Fruit fly (Drosophila melanogaster) whole organism, embryonic: Measurements from ENCODE around the gene CG2841.
A peak's percentile ranks its signal among the peaks of the same experiment; 100 is the strongest.

Experiments used
- CG1024 ChIP-seq: fragments of 200-800 bp; sonication (Bioruptor generic); IDR thresholded peaks from 2 replicates; pipeline ENCODE4 v1.3.6; 2022; ENCODE audit warnings: missing biosample characterization, missing genetic modification characterization
- CG10274 ChIP-seq: fragments of 200-800 bp; sonication (Bioruptor generic); optimal IDR thresholded peaks from 3 replicates; lab custom pipeline; 2017; ENCODE audit warnings: missing biosample characterization, mild to moderate bottlenecking, missing genetic modification characterization
- CG10959 ChIP-seq: fragments of 200-800 bp; sonication (Bioruptor generic); IDR thresholded peaks from 2 replicates; pipeline ENCODE4 v1.3.6; 2022; ENCODE audit warnings: missing biosample characterization, missing genetic modification characterization
- CG11085 ChIP-seq: fragments of 200-800 bp; sonication (Bioruptor generic); IDR thresholded peaks from 2 replicates; pipeline ENCODE4 v1.3.6; 2022; ENCODE audit warnings: missing biosample characterization, missing genetic modification characterization
- CG12236 ChIP-seq: fragments of 200-800 bp; sonication (Bioruptor generic); optimal IDR thresholded peaks from 2 replicates; lab custom pipeline; 2016; ENCODE audit warnings: missing biosample characterization, missing genetic modification characterization
- CG12391 ChIP-seq: fragments of 200-800 bp; sonication (Bioruptor generic); optimal IDR thresholded peaks from 3 replicates; lab custom pipeline; 2018; ENCODE audit warnings: missing biosample characterization, mild to moderate bottlenecking, missing genetic modification characterization, moderate library complexity
- CG13296 ChIP-seq: fragments of 200-800 bp; sonication (Bioruptor generic); optimal IDR thresholded peaks from 3 replicates; lab custom pipeline; 2018; ENCODE audit warnings: missing biosample characterization, mild to moderate bottlenecking, missing genetic modification characterization
- CG14710 ChIP-seq: fragments of 200-800 bp; sonication (Bioruptor generic); optimal IDR thresholded peaks from 3 replicates; lab custom pipeline; 2019; ENCODE audit warnings: missing biosample characterization, mild to moderate bottlenecking, missing genetic modification characterization, moderate library complexity
- CG15696 ChIP-seq: fragments of 200-800 bp; sonication (Bioruptor generic); optimal IDR thresholded peaks from 2 replicates; lab custom pipeline; 2019; ENCODE audit warnings: missing biosample characterization, mild to moderate bottlenecking, missing genetic modification characterization, moderate library complexity
- CG17568 ChIP-seq: fragments of 200-800 bp; sonication (Bioruptor generic); optimal IDR thresholded peaks from 2 replicates; lab custom pipeline; 2018; ENCODE audit warnings: missing biosample characterization, mild to moderate bottlenecking, missing genetic modification characterization, moderate library complexity
- CG17912 ChIP-seq: fragments of 200-800 bp; sonication (Bioruptor generic); optimal IDR thresholded peaks from 2 replicates; lab custom pipeline; 2018; ENCODE audit warnings: missing biosample characterization, mild to moderate bottlenecking, missing genetic modification characterization
- CG30403 ChIP-seq: fragments of 200-800 bp; sonication (Bioruptor generic); optimal IDR thresholded peaks from 3 replicates; lab custom pipeline; 2016; ENCODE audit warnings: missing biosample characterization, missing genetic modification characterization
- CG31224 ChIP-seq: fragments of 200-800 bp; sonication (Bioruptor generic); IDR thresholded peaks from 2 replicates; pipeline ENCODE4 v1.3.6; 2022; ENCODE audit warnings: missing biosample characterization, missing genetic modification characterization
- CG3163 ChIP-seq: fragments of 200-800 bp; sonication (Bioruptor generic); optimal IDR thresholded peaks from 3 replicates; lab custom pipeline; 2016; ENCODE audit warnings: missing biosample characterization, missing genetic modification characterization
- CG3281 ChIP-seq: fragments of 200-800 bp; sonication (Bioruptor generic); optimal IDR thresholded peaks from 3 replicates; lab custom pipeline; 2017; ENCODE audit warnings: missing biosample characterization, mild to moderate bottlenecking, missing genetic modification characterization
- CG34224 ChIP-seq: fragments of 200-800 bp; sonication (Bioruptor generic); IDR thresholded peaks from 3 replicates; pipeline ENCODE4 v1.3.6; 2022; ENCODE audit warnings: missing biosample characterization, missing genetic modification characterization; ENCODE audit not compliant: partially characterized antibody
- CG3838 ChIP-seq: fragments of 200-800 bp; sonication (Bioruptor generic); optimal IDR thresholded peaks from 3 replicates; lab custom pipeline; 2016; ENCODE audit warnings: missing biosample characterization, missing genetic modification characterization
- CG3847 ChIP-seq: fragments of 200-800 bp; sonication (Bioruptor generic); IDR thresholded peaks from 2 replicates; pipeline ENCODE4 v1.3.6; 2022; ENCODE audit warnings: missing biosample characterization, missing genetic modification characterization
- CG7271 ChIP-seq: fragments of 200-800 bp; sonication (Bioruptor generic); optimal IDR thresholded peaks from 2 replicates; lab custom pipeline; 2018; ENCODE audit warnings: missing biosample characterization, mild to moderate bottlenecking, missing genetic modification characterization, moderate library complexity
- CG7786 ChIP-seq: fragments of 200-800 bp; sonication (Bioruptor generic); optimal IDR thresholded peaks from 2 replicates; lab custom pipeline; 2016; ENCODE audit warnings: missing biosample characterization, missing genetic modification characterization
- CG8359 ChIP-seq: fragments of 200-800 bp; sonication (Bioruptor generic); optimal IDR thresholded peaks from 2 replicates; lab custom pipeline; 2017; ENCODE audit warnings: missing biosample characterization, mild to moderate bottlenecking, missing genetic modification characterization, borderline replicate concordance
- CG8765 ChIP-seq: fragments of 200-800 bp; sonication (Bioruptor generic); IDR thresholded peaks from 2 replicates; pipeline ENCODE4 v1.3.6; 2022; ENCODE audit warnings: missing biosample characterization, missing genetic modification characterization
- Ets97D ChIP-seq: fragments of 200-800 bp; sonication (Bioruptor generic); optimal IDR thresholded peaks from 3 replicates; lab custom pipeline; 2016; ENCODE audit warnings: missing biosample characterization, missing genetic modification characterization
- MESR4 ChIP-seq: fragments of 200-800 bp; sonication (Bioruptor generic); optimal IDR thresholded peaks from 2 replicates; lab custom pipeline; 2018; ENCODE audit warnings: missing biosample characterization, mild to moderate bottlenecking, missing genetic modification characterization, moderate library complexity
- MTF-1 ChIP-seq: fragments of 200-800 bp; sonication (Bioruptor generic); optimal IDR thresholded peaks from 2 replicates; lab custom pipeline; 2018; ENCODE audit warnings: missing biosample characterization, mild to moderate bottlenecking, missing genetic modification characterization, borderline replicate concordance
- Nf-YB ChIP-seq: fragments of 200-800 bp; sonication (Bioruptor generic); optimal IDR thresholded peaks from 3 replicates; lab custom pipeline; 2019; ENCODE audit warnings: missing biosample characterization, mild to moderate bottlenecking, missing genetic modification characterization, moderate library complexity
- Oli ChIP-seq: fragments of 200-800 bp; sonication (Bioruptor generic); optimal IDR thresholded peaks from 2 replicates; lab custom pipeline; 2018; ENCODE audit warnings: missing biosample characterization, mild to moderate bottlenecking, missing genetic modification characterization, moderate library complexity
- Spps ChIP-seq: fragments of 200-800 bp; sonication (Bioruptor generic); optimal IDR thresholded peaks from 2 replicates; lab custom pipeline; 2018; ENCODE audit warnings: missing biosample characterization, mild to moderate bottlenecking, missing genetic modification characterization
- Stat92E ChIP-seq, 3 experiments: fragments of >200 bp in 2 of 3; fragments of 200-800 bp in 1 of 3; sonication (Bioruptor generic) in 1 of 3; optimal IDR thresholded peaks; 2 replicates each; lab custom pipeline; 2017 to 2019; ENCODE audit warnings: missing biosample characterization in 3 of 3, missing genetic modification characterization in 3 of 3, mild to moderate bottlenecking in 1 of 3, moderate library complexity in 1 of 3
- bab2 ChIP-seq: fragments of 200-800 bp; sonication (Bioruptor generic); optimal IDR thresholded peaks from 2 replicates; lab custom pipeline; 2016; ENCODE audit warnings: missing biosample characterization, missing genetic modification characterization
- cas ChIP-seq: fragments of 200-800 bp; sonication (Bioruptor generic); IDR thresholded peaks from 2 replicates; pipeline ENCODE4 v1.3.6; 2022; ENCODE audit warnings: missing biosample characterization, missing genetic modification characterization
- dati ChIP-seq: fragments of 200-800 bp; sonication (Bioruptor generic); IDR thresholded peaks from 2 replicates; pipeline ENCODE4 v1.3.6; 2022; ENCODE audit warnings: missing biosample characterization, missing genetic modification characterization
- dpn ChIP-seq, 2 experiments: fragments of 200-800 bp; sonication (Bioruptor generic); optimal IDR thresholded peaks; 3 replicates each; lab custom pipeline; 2016; ENCODE audit warnings: missing biosample characterization in 2 of 2, missing genetic modification characterization in 2 of 2
- gcm2 ChIP-seq: fragments of 200-800 bp; sonication (Bioruptor generic); optimal IDR thresholded peaks from 2 replicates; lab custom pipeline; 2016; ENCODE audit warnings: missing biosample characterization, missing genetic modification characterization
- hbn ChIP-seq: fragments of 200-800 bp; sonication (Bioruptor generic); IDR thresholded peaks from 2 replicates; pipeline ENCODE4 v1.3.6; 2022; ENCODE audit warnings: missing biosample characterization, missing genetic modification characterization; ENCODE audit not compliant: partially characterized antibody
- jing ChIP-seq: fragments of 200-800 bp; sonication (Bioruptor generic); optimal IDR thresholded peaks from 2 replicates; lab custom pipeline; 2018; ENCODE audit warnings: missing biosample characterization, mild to moderate bottlenecking, missing genetic modification characterization
- ken ChIP-seq: fragments of 200-800 bp; sonication (Bioruptor generic); IDR thresholded peaks from 3 replicates; pipeline ENCODE4 v1.3.6; 2022; ENCODE audit warnings: missing biosample characterization, missing genetic modification characterization
- kni ChIP-seq: fragments of 200-800 bp; sonication (Bioruptor generic); optimal IDR thresholded peaks from 3 replicates; lab custom pipeline; 2017; ENCODE audit warnings: mild to moderate bottlenecking, missing biosample characterization, missing genetic modification reagents, missing genetic modification characterization
- luna ChIP-seq: fragments of 200-800 bp; sonication (Bioruptor generic); optimal IDR thresholded peaks from 2 replicates; lab custom pipeline; 2016; ENCODE audit warnings: missing biosample characterization, missing genetic modification characterization
- nom ChIP-seq: fragments of 200-800 bp; sonication (Bioruptor generic); optimal IDR thresholded peaks from 2 replicates; lab custom pipeline; 2017; ENCODE audit warnings: missing biosample characterization, missing genetic modification characterization, mild to moderate bottlenecking, moderate library complexity, missing genetic modification reagents
- onecut ChIP-seq: fragments of 200-800 bp; sonication (Bioruptor generic); IDR thresholded peaks from 2 replicates; pipeline ENCODE4 v1.3.6; 2022; ENCODE audit warnings: missing biosample characterization, missing genetic modification characterization
- sd ChIP-seq: fragments of 200-800 bp; sonication (Bioruptor generic); optimal IDR thresholded peaks from 3 replicates; lab custom pipeline; 2018; ENCODE audit warnings: missing biosample characterization, mild to moderate bottlenecking, missing genetic modification characterization, moderate library complexity
- sens-2 ChIP-seq: fragments of 200-800 bp; sonication (Bioruptor generic); IDR thresholded peaks from 2 replicates; pipeline ENCODE4 v1.3.6; 2022; ENCODE audit warnings: missing biosample characterization, missing genetic modification characterization
- slbo ChIP-seq: fragments of 200-800 bp; sonication (Bioruptor generic); IDR thresholded peaks from 2 replicates; pipeline ENCODE4 v1.3.6; 2022; ENCODE audit warnings: missing biosample characterization, missing genetic modification characterization
- slp2 ChIP-seq: fragments of 200-800 bp; sonication (Bioruptor generic); optimal IDR thresholded peaks from 2 replicates; lab custom pipeline; 2016; ENCODE audit warnings: missing biosample characterization, missing genetic modification characterization
- so ChIP-seq: fragments of 200-800 bp; sonication (Bioruptor generic); IDR thresholded peaks from 3 replicates; pipeline ENCODE4 v1.3.6; 2022; ENCODE audit warnings: missing biosample characterization, missing genetic modification characterization
- stwl ChIP-seq: fragments of 200-800 bp; sonication (Bioruptor generic); optimal IDR thresholded peaks from 3 replicates; lab custom pipeline; 2018; ENCODE audit warnings: missing biosample characterization, mild to moderate bottlenecking, missing genetic modification characterization, moderate library complexity
- sug ChIP-seq: fragments of 200-800 bp; optimal IDR thresholded peaks from 2 replicates; lab custom pipeline; 2019; ENCODE audit warnings: missing biosample characterization, mild to moderate bottlenecking, missing genetic modification characterization, moderate library complexity
- zfh1 ChIP-seq: fragments of 200-800 bp; sonication (Bioruptor generic); IDR thresholded peaks from 3 replicates; pipeline ENCODE4 v1.3.6; 2022; ENCODE audit warnings: missing biosample characterization, missing genetic modification characterization

Gene CG2841

dm6 chrX:2298708-2299370 lies 67.3 kb downstream of the CG2841 start (continued):
- peak; percentile 45 for TF ChIP-seq stwl (tag; lab: Kevin White, UChicago)
- no peak; the same call in 1 of the 2 replicates for TF ChIP-seq cas (GFP tag; lab: Robert Waterston, UW)
- TF ChIP-seq CG14710 (tag; lab: Kevin White, UChicago) = peak; percentile 83
- TF ChIP-seq CG30403 (GFP tag; lab: Kevin White, UChicago) = peak; percentile 78
- TF ChIP-seq CG10274 (GFP tag; lab: Kevin White, UChicago) = no peak
- peak; percentile 48 for TF ChIP-seq CG3847 (GFP tag; lab: Robert Waterston, UW)
- peak; percentile 75 for TF ChIP-seq Nf-YB (GFP tag; lab: Kevin White, UChicago)
- peak; percentile 47; the same call in 1 of the 2 replicates for TF ChIP-seq dati (GFP tag; lab: Robert Waterston, UW)
- peak; percentile 88 for TF ChIP-seq ken (GFP tag; lab: Robert Waterston, UW)
- TF ChIP-seq kni (GFP tag; lab: Kevin White, UChicago) = peak; percentile 55
- TF ChIP-seq nom = peak; percentile 83
- TF ChIP-seq CG17568 (GFP tag; lab: Kevin White, UChicago) = peak; percentile 74
- no peak for TF ChIP-seq hbn (GFP tag; lab: Robert Waterston, UW)
- TF ChIP-seq CG15696 (tag; lab: Kevin White, UChicago) = peak; percentile 75
- peak; percentile 73 for TF ChIP-seq CG8765 (GFP tag; lab: Robert Waterston, UW)
- TF ChIP-seq so (GFP tag; lab: Robert Waterston, UW) = peak; percentile 88
- peak; percentile 69 for TF ChIP-seq CG8359
- TF ChIP-seq slp2 (GFP tag; lab: Kevin White, UChicago) = peak; percentile 59
- peak; percentile 95 for TF ChIP-seq zfh1
- peak; percentile 54 for TF ChIP-seq CG3163 (GFP tag; lab: Kevin White, UChicago)
- TF ChIP-seq CG11085 = no peak
- peak; percentile 70 for TF ChIP-seq bab2 (GFP tag; lab: Kevin White, UChicago)
- TF ChIP-seq Spps (tag; lab: Kevin White, UChicago) = peak; percentile 85
- peak; percentile 70 for TF ChIP-seq CG7786 (GFP tag; lab: Kevin White, UChicago)
- TF ChIP-seq CG34224 (GFP tag; lab: Robert Waterston, UW) = no peak
- peak; percentile 36 for TF ChIP-seq Ets97D
- TF ChIP-seq MESR4 (GFP tag; lab: Kevin White, UChicago) = peak; percentile 25
- TF ChIP-seq sd (tag; lab: Kevin White, UChicago) = peak; percentile 77
- peak; percentile 68 for TF ChIP-seq CG7271 (tag; lab: Kevin White, UChicago)
- peak; percentile 92 for TF ChIP-seq sens-2 (GFP tag; lab: Robert Waterston, UW)
- peak; percentile 35 for TF ChIP-seq CG13296 (GFP tag; lab: Kevin White, UChicago)
- peak; percentile 66 for TF ChIP-seq MTF-1 (GFP tag; lab: Kevin White, UChicago)
- TF ChIP-seq CG12236 (GFP tag; lab: Kevin White, UChicago) = peak; percentile 78
- TF ChIP-seq CG3281 (GFP tag; lab: Kevin White, UChicago) = peak; percentile 6
- peak; percentile 76 for TF ChIP-seq onecut
- TF ChIP-seq luna = no peak
- peak; percentile 41 for TF ChIP-seq CG3838 (GFP tag; lab: Kevin White, UChicago)
- TF ChIP-seq CG31224 (GFP tag; lab: Robert Waterston, UW) = no peak
- peak; percentile 67 for TF ChIP-seq jing (GFP tag; lab: Kevin White, UChicago)
- no peak for TF ChIP-seq sug (tag; lab: Kevin White, UChicago)
- TF ChIP-seq CG1024 (GFP tag; lab: Robert Waterston, UW) = peak; percentile 76
- TF ChIP-seq Oli (tag; lab: Kevin White, UChicago) = peak; percentile 75
- TF ChIP-seq gcm2 (GFP tag; lab: Kevin White, UChicago) = peak; percentile 75
- TF ChIP-seq CG17912 = no peak
- TF ChIP-seq Stat92E (GFP tag; optimal IDR thresholded peaks at IDR 0.05; lab: Kevin White, UChicago) = peak in 1 of 3 experiments; percentile 91
- peak; percentile 69 to 79 for TF ChIP-seq dpn (GFP tag; optimal IDR thresholded peaks at IDR 0.05; lab: Kevin White, UChicago)
- TF ChIP-seq CG12391 (tag; lab: Kevin White, UChicago) = peak; percentile 91
- TF ChIP-seq CG10959 (GFP tag; lab: Robert Waterston, UW) = peak; percentile 84
- peak; percentile 47; the same call in 1 of the 2 replicates for TF ChIP-seq slbo (GFP tag; lab: Robert Waterston, UW)
